Fruit fly (Drosophila melanogaster) whole organism, embryonic: ENCODE results near the gene Datp.

Experiments used
- Bgb ChIP-seq: fragments of 200-800 bp; sonication (Bioruptor generic); IDR thresholded peaks from 2 replicates; pipeline ENCODE4 v1.3.6; 2022; ENCODE audit warnings: missing biosample characterization, missing genetic modification characterization; ENCODE audit not compliant: partially characterized antibody
- BtbVII ChIP-seq: fragments of 200-800 bp; sonication (Bioruptor generic); optimal IDR thresholded peaks from 3 replicates; lab custom pipeline; 2017; ENCODE audit warnings: missing biosample characterization, mild to moderate bottlenecking, missing genetic modification characterization
- CG10147 ChIP-seq: fragments of 200-800 bp; sonication (Bioruptor generic); optimal IDR thresholded peaks from 2 replicates; lab custom pipeline; 2019; ENCODE audit warnings: missing biosample characterization, mild to moderate bottlenecking, missing genetic modification characterization, moderate library complexity
- CG10543 ChIP-seq: fragments of 200-800 bp; sonication (Bioruptor generic); optimal IDR thresholded peaks from 3 replicates; lab custom pipeline; 2017; ENCODE audit warnings: missing biosample characterization, mild to moderate bottlenecking, missing genetic modification characterization, moderate library complexity
- CG10565 ChIP-seq: fragments of 200-800 bp; sonication (Bioruptor generic); optimal IDR thresholded peaks from 3 replicates; lab custom pipeline; 2016; ENCODE audit warnings: missing biosample characterization, mild to moderate bottlenecking, missing genetic modification characterization
- CG11247 ChIP-seq: fragments of 200-800 bp; sonication (Bioruptor generic); IDR thresholded peaks from 2 replicates; pipeline ENCODE4 v1.3.6; 2022; ENCODE audit warnings: missing biosample characterization, missing genetic modification characterization
- CG1233 ChIP-seq: fragments of 200-800 bp; sonication (Bioruptor generic); optimal IDR thresholded peaks from 4 replicates; lab custom pipeline; 2018; ENCODE audit warnings: missing biosample characterization, mild to moderate bottlenecking, missing genetic modification characterization
- CG14014 ChIP-seq: fragments of 200-800 bp; sonication (Bioruptor generic); IDR thresholded peaks from 2 replicates; pipeline ENCODE4 v1.3.6; 2022; ENCODE audit warnings: missing biosample characterization, missing genetic modification characterization
- CG14667 ChIP-seq: fragments of 200-800 bp; sonication (Bioruptor generic); IDR thresholded peaks from 2 replicates; pipeline ENCODE4 v1.3.6; 2022; ENCODE audit warnings: missing biosample characterization, missing genetic modification characterization
- CG15514 ChIP-seq: fragments of 200-800 bp; sonication (Bioruptor generic); optimal IDR thresholded peaks from 3 replicates; lab custom pipeline; 2017; ENCODE audit warnings: missing biosample characterization, missing genetic modification characterization, mild to moderate bottlenecking, moderate library complexity, missing genetic modification reagents
- CG15601 ChIP-seq: fragments of 200-800 bp; sonication (Bioruptor generic); optimal IDR thresholded peaks from 3 replicates; lab custom pipeline; 2019; ENCODE audit warnings: missing biosample characterization, mild to moderate bottlenecking, missing genetic modification characterization, moderate library complexity
- CG17186 ChIP-seq: fragments of 200-800 bp; sonication (Bioruptor generic); optimal IDR thresholded peaks from 3 replicates; lab custom pipeline; 2017; ENCODE audit warnings: missing biosample characterization, missing genetic modification reagents, missing genetic modification characterization
- CG17912 ChIP-seq: fragments of 200-800 bp; sonication (Bioruptor generic); optimal IDR thresholded peaks from 2 replicates; lab custom pipeline; 2018; ENCODE audit warnings: missing biosample characterization, mild to moderate bottlenecking, missing genetic modification characterization
- CG1792 ChIP-seq: fragments of 200-800 bp; sonication (Bioruptor generic); optimal IDR thresholded peaks from 2 replicates; lab custom pipeline; 2016; ENCODE audit warnings: missing biosample characterization, missing genetic modification characterization
- CG18476 ChIP-seq: fragments of 200-800 bp; sonication (Bioruptor generic); optimal IDR thresholded peaks from 2 replicates; lab custom pipeline; 2016; ENCODE audit warnings: missing biosample characterization, mild to moderate bottlenecking, missing genetic modification characterization
- CG3163 ChIP-seq: fragments of 200-800 bp; sonication (Bioruptor generic); optimal IDR thresholded peaks from 3 replicates; lab custom pipeline; 2016; ENCODE audit warnings: missing biosample characterization, missing genetic modification characterization
- CG3726 ChIP-seq: fragments of 200-800 bp; sonication (Bioruptor generic); IDR thresholded peaks from 3 replicates; pipeline ENCODE4, ENCODE4 v1.3.6; 2022; ENCODE audit warnings: missing biosample characterization, missing genetic modification characterization
- CG3838 ChIP-seq: fragments of 200-800 bp; sonication (Bioruptor generic); optimal IDR thresholded peaks from 3 replicates; lab custom pipeline; 2016; ENCODE audit warnings: missing biosample characterization, missing genetic modification characterization
- CG3995 ChIP-seq: fragments of 200-800 bp; sonication (Bioruptor generic); optimal IDR thresholded peaks from 3 replicates; lab custom pipeline; 2016; ENCODE audit warnings: missing biosample characterization, missing genetic modification characterization
- CG4282 ChIP-seq: fragments of 200-800 bp; sonication (Bioruptor generic); optimal IDR thresholded peaks from 2 replicates; lab custom pipeline; 2016; ENCODE audit warnings: missing biosample characterization, missing genetic modification characterization
- CG4854 ChIP-seq: fragments of 200-800 bp; sonication (Bioruptor generic); optimal IDR thresholded peaks from 2 replicates; lab custom pipeline; 2016; ENCODE audit warnings: missing biosample characterization, missing genetic modification characterization, inconsistent platforms
- CG6272 ChIP-seq: fragments of 200-800 bp; sonication (Bioruptor generic); IDR thresholded peaks from 2 replicates; pipeline ENCODE4 v1.3.6; 2022; ENCODE audit warnings: missing biosample characterization, missing genetic modification characterization
- CG7745 ChIP-seq: fragments of 200-800 bp; sonication (Bioruptor generic); optimal IDR thresholded peaks from 2 replicates; lab custom pipeline; 2018; ENCODE audit warnings: missing biosample characterization, mild to moderate bottlenecking, missing genetic modification characterization, moderate library complexity
- CG9797 ChIP-seq: fragments of 200-800 bp; sonication (Bioruptor generic); optimal IDR thresholded peaks from 3 replicates; lab custom pipeline; 2018; ENCODE audit warnings: missing biosample characterization, mild to moderate bottlenecking, missing genetic modification characterization
- Doc2 ChIP-seq: fragments of 200-800 bp; sonication (Bioruptor generic); IDR thresholded peaks from 2 replicates; pipeline ENCODE4 v1.3.6; 2022; ENCODE audit warnings: missing biosample characterization, missing genetic modification characterization
- E2f1 ChIP-seq: fragments of 200-800 bp; sonication (Bioruptor generic); IDR thresholded peaks from 2 replicates; pipeline ENCODE4 v1.3.6; 2022; ENCODE audit warnings: missing biosample characterization, missing genetic modification characterization
- GATAe ChIP-seq: fragments of 200-800 bp; sonication (Bioruptor generic); conservative IDR thresholded peaks from 2 replicates; pipeline ENCODE4 v1.3.6; 2022; ENCODE audit warnings: missing biosample characterization, missing genetic modification characterization
- HmgD ChIP-seq: fragments of 200-800 bp; sonication (Bioruptor generic); optimal IDR thresholded peaks from 3 replicates; lab custom pipeline; 2016; ENCODE audit warnings: missing biosample characterization, missing genetic modification characterization
- Hr3 ChIP-seq: fragments of 200-800 bp; sonication (Bioruptor generic); optimal IDR thresholded peaks from 3 replicates; lab custom pipeline; 2016; ENCODE audit warnings: missing biosample characterization, missing genetic modification characterization
- Lhr ChIP-seq: fragments of 200-800 bp; sonication (Bioruptor generic); optimal IDR thresholded peaks from 3 replicates; lab custom pipeline; 2017; ENCODE audit warnings: mild to moderate bottlenecking, missing biosample characterization, missing genetic modification reagents, missing genetic modification characterization
- MESR4 ChIP-seq: fragments of 200-800 bp; sonication (Bioruptor generic); optimal IDR thresholded peaks from 2 replicates; lab custom pipeline; 2018; ENCODE audit warnings: missing biosample characterization, mild to moderate bottlenecking, missing genetic modification characterization, moderate library complexity
- Max ChIP-seq: fragments of 200-800 bp; sonication (Bioruptor generic); optimal IDR thresholded peaks from 2 replicates; lab custom pipeline; 2016; ENCODE audit warnings: missing biosample characterization, mild to moderate bottlenecking, missing genetic modification characterization
- Meics ChIP-seq: fragments of 200-800 bp; sonication (Bioruptor generic); optimal IDR thresholded peaks from 2 replicates; lab custom pipeline; 2017; ENCODE audit warnings: missing biosample characterization, mild to moderate bottlenecking, missing genetic modification characterization
- NC2β ChIP-seq: fragments of 200-800 bp; sonication (Bioruptor generic); optimal IDR thresholded peaks from 2 replicates; lab custom pipeline; 2016; ENCODE audit warnings: missing biosample characterization, missing genetic modification characterization
- Sry-β ChIP-seq: fragments of 200-800 bp; sonication (Bioruptor generic); optimal IDR thresholded peaks from 2 replicates; lab custom pipeline; 2018; ENCODE audit warnings: missing biosample characterization, mild to moderate bottlenecking, missing genetic modification characterization, moderate library complexity
- cad ChIP-seq: fragments of >200 bp; optimal IDR thresholded peaks from 2 replicates; lab custom pipeline; 2017; ENCODE audit warnings: missing biosample characterization, missing genetic modification characterization
- dpn ChIP-seq, 2 experiments: fragments of 200-800 bp; sonication (Bioruptor generic); optimal IDR thresholded peaks; 3 replicates each; lab custom pipeline; 2016; ENCODE audit warnings: missing biosample characterization in 2 of 2, missing genetic modification characterization in 2 of 2
- en ChIP-seq: fragments of 200-800 bp; sonication (Bioruptor generic); optimal IDR thresholded peaks from 2 replicates; lab custom pipeline; 2016; ENCODE audit warnings: missing biosample characterization, missing genetic modification characterization
- fd102C ChIP-seq: fragments of 200-800 bp; sonication (Bioruptor generic); optimal IDR thresholded peaks from 2 replicates; lab custom pipeline; 2018; ENCODE audit warnings: missing biosample characterization, mild to moderate bottlenecking, missing genetic modification characterization, moderate library complexity
- fru ChIP-seq: fragments of >200 bp; optimal IDR thresholded peaks from 2 replicates; lab custom pipeline; 2017
- gfzf ChIP-seq: fragments of 200-800 bp; sonication (Bioruptor generic); optimal IDR thresholded peaks from 2 replicates; lab custom pipeline; 2016; ENCODE audit warnings: missing biosample characterization, mild to moderate bottlenecking, missing genetic modification characterization, moderate library complexity
- jumu ChIP-seq: fragments of 200-800 bp; sonication (Bioruptor generic); optimal IDR thresholded peaks from 3 replicates; lab custom pipeline; 2016; ENCODE audit warnings: missing biosample characterization, missing genetic modification characterization
- klu ChIP-seq: fragments of 200-800 bp; sonication (Bioruptor generic); IDR thresholded peaks from 2 replicates; pipeline ENCODE4 v1.3.6; 2022; ENCODE audit warnings: missing biosample characterization, missing genetic modification characterization
- lmd ChIP-seq: fragments of 200-800 bp; sonication (Bioruptor generic); IDR thresholded peaks from 2 replicates; pipeline ENCODE4 v1.3.6; 2022; ENCODE audit warnings: missing biosample characterization, missing genetic modification characterization
- odd ChIP-seq: fragments of 200-800 bp; sonication (Bioruptor generic); optimal IDR thresholded peaks from 2 replicates; lab custom pipeline; 2017; ENCODE audit warnings: missing biosample characterization, mild to moderate bottlenecking, missing genetic modification characterization
- pros ChIP-seq: fragments of 200-800 bp; sonication (Bioruptor generic); optimal IDR thresholded peaks from 3 replicates; lab custom pipeline; 2019; ENCODE audit warnings: missing biosample characterization, mild to moderate bottlenecking, missing genetic modification characterization, moderate library complexity
- rib ChIP-seq: fragments of 200-800 bp; sonication (Bioruptor generic); IDR thresholded peaks from 2 replicates; pipeline ENCODE4 v1.3.6; 2022; ENCODE audit warnings: missing biosample characterization, missing genetic modification characterization
- scrt ChIP-seq: fragments of 200-800 bp; sonication (Bioruptor generic); optimal IDR thresholded peaks from 2 replicates; lab custom pipeline; 2018; ENCODE audit warnings: missing biosample characterization, mild to moderate bottlenecking, missing genetic modification characterization, moderate library complexity
- sens ChIP-seq: fragments of 200-800 bp; sonication (Bioruptor generic); peaks from one replicate; lab custom pipeline; 2016; ENCODE audit warnings: missing biosample characterization, missing genetic modification characterization
- sim ChIP-seq: fragments of 200-800 bp; sonication (Bioruptor generic); IDR thresholded peaks from 2 replicates; pipeline ENCODE4 v1.3.6; 2022; ENCODE audit warnings: missing biosample characterization, missing genetic modification characterization
- trem ChIP-seq: fragments of 200-800 bp; optimal IDR thresholded peaks from 3 replicates; lab custom pipeline; 2019; ENCODE audit warnings: missing biosample characterization, mild to moderate bottlenecking, missing genetic modification characterization, moderate library complexity

Datp gene

DNA sequence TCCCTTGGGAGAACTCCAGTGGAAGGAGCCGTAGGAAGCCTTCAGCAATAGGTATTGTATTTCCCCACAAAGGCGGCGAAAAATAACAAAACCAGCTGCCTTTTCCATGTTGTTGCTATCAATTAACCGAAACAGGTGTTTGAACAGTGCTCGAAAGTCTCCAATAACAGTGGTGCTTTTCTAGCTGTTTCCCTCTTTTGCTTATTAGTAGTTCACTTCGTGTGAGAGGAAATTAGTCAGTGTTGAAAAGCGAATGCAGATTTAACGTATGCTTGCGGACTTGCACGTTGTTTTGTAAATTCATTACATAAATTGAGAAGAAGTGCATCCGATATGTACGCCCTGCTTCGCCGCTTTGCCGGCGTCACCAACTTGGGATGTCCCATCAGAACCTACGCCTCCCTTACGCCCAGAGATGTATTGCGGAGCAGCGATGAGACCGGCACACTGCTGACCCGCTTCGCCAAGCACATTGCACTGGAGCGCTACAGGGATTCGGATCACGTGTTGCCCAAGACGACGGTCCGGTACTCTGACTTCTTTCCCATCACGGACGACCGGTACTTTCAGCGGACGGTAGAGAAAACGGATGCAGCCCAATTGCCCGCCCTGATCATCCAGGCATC is at the start of gene Datp, which contains the start of gene CG4619 (continued):
- no peak for TF ChIP-seq gfzf (GFP tag; lab: Kevin White, UChicago)
- no peak for TF ChIP-seq CG7745 (tag; lab: Kevin White, UChicago)
- no peak for TF ChIP-seq fd102C (GFP tag; lab: Kevin White, UChicago)
- TF ChIP-seq CG14667 (GFP tag; lab: Robert Waterston, UW), result no peak
- no peak for TF ChIP-seq lmd (GFP tag; lab: Robert Waterston, UW)
- no peak for TF ChIP-seq GATAe (GFP tag; lab: Robert Waterston, UW)
- no peak for TF ChIP-seq sim (GFP tag; lab: Robert Waterston, UW)
- no peak for TF ChIP-seq CG1792 (GFP tag; lab: Kevin White, UChicago)
- no peak for TF ChIP-seq Doc2 (GFP tag; lab: Robert Waterston, UW)
- no peak for TF ChIP-seq BtbVII (GFP tag; lab: Kevin White, UChicago)
- peak; percentile 97 for TF ChIP-seq CG15514
- TF ChIP-seq Bgb, result peak; percentile 8; the same call in 1 of the 2 replicates
- TF ChIP-seq CG18476, result no peak
- TF ChIP-seq CG4854, result peak; percentile 16
- TF ChIP-seq CG17912 (GFP tag; lab: Kevin White, UChicago), result peak; percentile 56
- TF ChIP-seq odd (GFP tag; lab: Kevin White, UChicago), result no peak
- peak; percentile 63 to 66 for TF ChIP-seq dpn (GFP tag; optimal IDR thresholded peaks at IDR 0.05; lab: Kevin White, UChicago)
- no peak for TF ChIP-seq Hr3
- TF ChIP-seq Sry-β (GFP tag; lab: Kevin White, UChicago), result peak; percentile 93
- peak; percentile 21; the same call in 1 of the 2 replicates for TF ChIP-seq CG11247 (GFP tag; lab: Robert Waterston, UW)
- no peak for TF ChIP-seq E2f1 (GFP tag; lab: Robert Waterston, UW)
- peak; percentile 29 for TF ChIP-seq CG10543 (GFP tag; lab: Kevin White, UChicago)
- TF ChIP-seq CG10147 (GFP tag; lab: Kevin White, UChicago), result no peak
- no peak for TF ChIP-seq pros (GFP tag; lab: Kevin White, UChicago)
- TF ChIP-seq CG6272 (GFP tag; lab: Robert Waterston, UW), result no peak
- TF ChIP-seq trem (tag; lab: Kevin White, UChicago), result peak; percentile 32
- TF ChIP-seq Lhr, result no peak
- no peak for TF ChIP-seq en (GFP tag; lab: Kevin White, UChicago)
- TF ChIP-seq CG10565, result no peak
- TF ChIP-seq jumu, result peak; percentile 8
- TF ChIP-seq fru (lab: Kevin White, UChicago), result no peak
- no peak for TF ChIP-seq klu (GFP tag; lab: Robert Waterston, UW)
- peak; percentile 66 for TF ChIP-seq HmgD (GFP tag; lab: Kevin White, UChicago)
- peak; percentile 22 for TF ChIP-seq NC2β (GFP tag; lab: Kevin White, UChicago)
- TF ChIP-seq CG3726, result no peak
- TF ChIP-seq CG3995 (GFP tag; lab: Kevin White, UChicago), result peak; percentile 36
- peak; percentile 39 for TF ChIP-seq Meics (GFP tag; lab: Kevin White, UChicago)
- peak; percentile 13 for TF ChIP-seq CG3163
- TF ChIP-seq MESR4 (GFP tag; lab: Kevin White, UChicago), result peak; percentile 68
- peak; percentile 8 for TF ChIP-seq CG9797 (GFP tag; lab: Kevin White, UChicago)
- TF ChIP-seq CG3838 (GFP tag; lab: Kevin White, UChicago), result no peak
- no peak for TF ChIP-seq CG1233
- no peak for TF ChIP-seq CG15601
- TF ChIP-seq Max (GFP tag; lab: Kevin White, UChicago), result peak; percentile 46
- TF ChIP-seq sens (GFP tag; lab: Kevin White, UChicago), result peak; percentile 76
- no peak for TF ChIP-seq CG4282
- 0 out of 2 replicates have a peak, but pooled peaks have one; percentile 13 for TF ChIP-seq CG14014
- no peak for TF ChIP-seq cad (GFP tag; lab: Kevin White, UChicago)
- TF ChIP-seq CG17186 (GFP tag; lab: Kevin White, UChicago), result peak; percentile 40
- TF ChIP-seq scrt, result peak; percentile 49
- no peak for TF ChIP-seq rib (GFP tag; lab: Robert Waterston, UW)
